Fruit fly (Drosophila melanogaster) whole organism, embryonic: Measurements from ENCODE around the gene CG14400.
A peak's percentile ranks its signal among the peaks of the same experiment; 100 is the strongest.

Experiments
- ATbp ChIP-seq: fragments of 200-800 bp; sonication (Bioruptor generic); optimal IDR thresholded peaks from 2 replicates; lab custom pipeline; 2017; ENCODE audit warnings: missing biosample characterization, mild to moderate bottlenecking, missing genetic modification characterization, missing genetic modification reagents
- Awh ChIP-seq: fragments of 200-800 bp; sonication (Bioruptor generic); IDR thresholded peaks from 2 replicates; pipeline ENCODE4, ENCODE4 v1.3.6; 2022; ENCODE audit warnings: missing biosample characterization, missing genetic modification characterization
- B-H2 ChIP-seq: fragments of 200-800 bp; sonication (Bioruptor generic); optimal IDR thresholded peaks from 2 replicates; lab custom pipeline; 2018; ENCODE audit warnings: missing biosample characterization, mild to moderate bottlenecking, missing genetic modification characterization
- CG10267 ChIP-seq: fragments of 200-800 bp; sonication (Bioruptor generic); optimal IDR thresholded peaks from 2 replicates; lab custom pipeline; 2018; ENCODE audit warnings: missing biosample characterization, mild to moderate bottlenecking, missing genetic modification characterization, moderate library complexity
- CG10979 ChIP-seq: fragments of 200-800 bp; sonication (Bioruptor generic); optimal IDR thresholded peaks from 2 replicates; lab custom pipeline; 2018; ENCODE audit warnings: missing biosample characterization, mild to moderate bottlenecking, missing genetic modification characterization, moderate library complexity
- CG16863 ChIP-seq: fragments of 200-800 bp; sonication (Bioruptor generic); optimal IDR thresholded peaks from 3 replicates; lab custom pipeline; 2016; ENCODE audit warnings: missing biosample characterization, missing genetic modification characterization
- CG17829 ChIP-seq: fragments of 200-800 bp; optimal IDR thresholded peaks from 2 replicates; lab custom pipeline; 2019; ENCODE audit warnings: missing biosample characterization, mild to moderate bottlenecking, missing genetic modification characterization, moderate library complexity
- CG1832 ChIP-seq: fragments of 200-800 bp; sonication (Bioruptor generic); optimal IDR thresholded peaks from 2 replicates; lab custom pipeline; 2017; ENCODE audit warnings: missing biosample characterization, mild to moderate bottlenecking, missing genetic modification characterization, inconsistent platforms
- CG3065 ChIP-seq: fragments of 200-800 bp; sonication (Bioruptor generic); optimal IDR thresholded peaks from 2 replicates; lab custom pipeline; 2016; ENCODE audit warnings: missing biosample characterization, missing genetic modification characterization
- CG6175 ChIP-seq: fragments of 200-800 bp; sonication (Bioruptor generic); IDR thresholded peaks from 3 replicates; pipeline ENCODE4 v1.3.6; 2022; ENCODE audit warnings: missing biosample characterization, missing genetic modification characterization
- CG6254 ChIP-seq: fragments of 200-800 bp; sonication (Bioruptor generic); optimal IDR thresholded peaks from 3 replicates; lab custom pipeline; 2017; ENCODE audit warnings: mild to moderate bottlenecking, missing biosample characterization, missing genetic modification reagents, missing genetic modification characterization
- CG7786 ChIP-seq: fragments of 200-800 bp; sonication (Bioruptor generic); optimal IDR thresholded peaks from 2 replicates; lab custom pipeline; 2016; ENCODE audit warnings: missing biosample characterization, missing genetic modification characterization
- CG8765 ChIP-seq: fragments of 200-800 bp; sonication (Bioruptor generic); IDR thresholded peaks from 2 replicates; pipeline ENCODE4 v1.3.6; 2022; ENCODE audit warnings: missing biosample characterization, missing genetic modification characterization
- CG9215 ChIP-seq: fragments of 200-800 bp; sonication (Bioruptor generic); IDR thresholded peaks from 2 replicates; pipeline ENCODE4 v1.3.6; 2022; ENCODE audit warnings: missing biosample characterization, missing genetic modification characterization
- CG9876 ChIP-seq: fragments of 200-800 bp; sonication (Bioruptor generic); optimal IDR thresholded peaks from 2 replicates; lab custom pipeline; 2016; ENCODE audit warnings: missing biosample characterization, missing genetic modification characterization
- Camta ChIP-seq: fragments of 200-800 bp; sonication (Bioruptor generic); optimal IDR thresholded peaks from 2 replicates; lab custom pipeline; 2016; ENCODE audit warnings: missing biosample characterization, missing genetic modification characterization
- Eip74EF ChIP-seq, 2 experiments: fragments of 200-800 bp in 1 of 2; fragments of >200 bp in 1 of 2; sonication (Bioruptor generic) in 1 of 2; optimal IDR thresholded peaks; 2 replicates each; lab custom pipeline; 2017 to 2019; ENCODE audit warnings: missing biosample characterization in 2 of 2, missing genetic modification characterization in 2 of 2, mild to moderate bottlenecking in 1 of 2, moderate library complexity in 1 of 2
- GATAe ChIP-seq: fragments of 200-800 bp; sonication (Bioruptor generic); conservative IDR thresholded peaks from 2 replicates; pipeline ENCODE4 v1.3.6; 2022; ENCODE audit warnings: missing biosample characterization, missing genetic modification characterization
- HLH4C ChIP-seq: fragments of 200-800 bp; sonication (Bioruptor generic); IDR thresholded peaks from 3 replicates; pipeline ENCODE4 v1.3.6; 2022; ENCODE audit warnings: missing biosample characterization, missing genetic modification characterization; ENCODE audit not compliant: partially characterized antibody
- Hmr ChIP-seq: fragments of 200-800 bp; sonication (Bioruptor generic); optimal IDR thresholded peaks from 3 replicates; lab custom pipeline; 2017; ENCODE audit warnings: mild to moderate bottlenecking, missing biosample characterization, missing genetic modification reagents, missing genetic modification characterization
- NfI ChIP-seq: fragments of 200-800 bp; sonication (Bioruptor generic); optimal IDR thresholded peaks from 3 replicates; lab custom pipeline; 2018; ENCODE audit warnings: missing biosample characterization, mild to moderate bottlenecking, missing genetic modification characterization, moderate library complexity
- Ravus ChIP-seq: fragments of 200-800 bp; sonication (Bioruptor generic); IDR thresholded peaks from 2 replicates; pipeline ENCODE4 v1.3.6; 2022; ENCODE audit warnings: missing biosample characterization, missing genetic modification characterization
- Rfx ChIP-seq: fragments of 200-800 bp; sonication (Bioruptor generic); IDR thresholded peaks from 2 replicates; pipeline ENCODE4 v1.3.6; 2022; ENCODE audit warnings: missing biosample characterization, missing genetic modification characterization
- Scr ChIP-seq: fragments of 200-800 bp; sonication (Bioruptor generic); IDR thresholded peaks from 2 replicates; pipeline ENCODE4 v1.3.6; 2022; ENCODE audit warnings: missing biosample characterization, missing genetic modification characterization; ENCODE audit not compliant: partially characterized antibody
- Spps ChIP-seq: fragments of 200-800 bp; sonication (Bioruptor generic); optimal IDR thresholded peaks from 2 replicates; lab custom pipeline; 2018; ENCODE audit warnings: missing biosample characterization, mild to moderate bottlenecking, missing genetic modification characterization
- Usf ChIP-seq: fragments of 200-800 bp; sonication (Bioruptor generic); optimal IDR thresholded peaks from 2 replicates; lab custom pipeline; 2017; ENCODE audit warnings: missing genotype, missing biosample characterization, missing genetic modification characterization
- Xrp1 ChIP-seq: fragments of 200-800 bp; sonication (Bioruptor generic); IDR thresholded peaks from 2 replicates; pipeline ENCODE4 v1.3.6; 2022; ENCODE audit warnings: missing biosample characterization, missing genetic modification characterization
- bbx ChIP-seq: fragments of 200-800 bp; sonication (Bioruptor generic); IDR thresholded peaks from 2 replicates; pipeline ENCODE4 v1.3.6; 2022; ENCODE audit warnings: missing biosample characterization, missing genetic modification characterization; ENCODE audit not compliant: partially characterized antibody
- bcd ChIP-seq: fragments of 200-800 bp; sonication (Bioruptor generic); optimal IDR thresholded peaks from 2 replicates; lab custom pipeline; 2017; ENCODE audit warnings: missing biosample characterization, mild to moderate bottlenecking, missing genetic modification characterization
- cas ChIP-seq: fragments of 200-800 bp; sonication (Bioruptor generic); IDR thresholded peaks from 2 replicates; pipeline ENCODE4 v1.3.6; 2022; ENCODE audit warnings: missing biosample characterization, missing genetic modification characterization
- chn ChIP-seq: fragments of 200-800 bp; sonication (Bioruptor generic); optimal IDR thresholded peaks from 2 replicates; lab custom pipeline; 2016; ENCODE audit warnings: missing biosample characterization, missing genetic modification characterization
- crc ChIP-seq: fragments of 200-800 bp; sonication (Bioruptor generic); optimal IDR thresholded peaks from 2 replicates; lab custom pipeline; 2016; ENCODE audit warnings: missing biosample characterization, missing genetic modification characterization
- eve ChIP-seq, 2 experiments: fragments of >200 bp; optimal IDR thresholded peaks; 2 replicates each; lab custom pipeline; 2017; ENCODE audit warnings: missing biosample characterization in 2 of 2, missing genetic modification characterization in 2 of 2
- eyg ChIP-seq: fragments of 200-800 bp; sonication (Bioruptor generic); optimal IDR thresholded peaks from 3 replicates; lab custom pipeline; 2016; ENCODE audit warnings: missing biosample characterization, missing genetic modification characterization
- fd102C ChIP-seq: fragments of 200-800 bp; sonication (Bioruptor generic); optimal IDR thresholded peaks from 2 replicates; lab custom pipeline; 2018; ENCODE audit warnings: missing biosample characterization, mild to moderate bottlenecking, missing genetic modification characterization, moderate library complexity
- fd64A ChIP-seq: fragments of 200-800 bp; sonication (Bioruptor generic); optimal IDR thresholded peaks from 3 replicates; lab custom pipeline; 2018; ENCODE audit warnings: missing biosample characterization, mild to moderate bottlenecking, missing genetic modification characterization
- gsb ChIP-seq: fragments of 200-800 bp; sonication (Bioruptor generic); IDR thresholded peaks from 2 replicates; pipeline ENCODE4 v1.3.6; 2022; ENCODE audit warnings: missing biosample characterization, missing genetic modification characterization
- lilli ChIP-seq: fragments of 200-800 bp; sonication (Bioruptor generic); optimal IDR thresholded peaks from 3 replicates; lab custom pipeline; 2016; ENCODE audit warnings: missing biosample characterization, missing genetic modification characterization
- nerfin-1 ChIP-seq: fragments of 200-800 bp; sonication (Bioruptor generic); optimal IDR thresholded peaks from 3 replicates; lab custom pipeline; 2019; ENCODE audit warnings: missing biosample characterization, mild to moderate bottlenecking, missing genetic modification characterization, moderate library complexity
- onecut ChIP-seq: fragments of 200-800 bp; sonication (Bioruptor generic); IDR thresholded peaks from 2 replicates; pipeline ENCODE4 v1.3.6; 2022; ENCODE audit warnings: missing biosample characterization, missing genetic modification characterization
- sens ChIP-seq: fragments of 200-800 bp; sonication (Bioruptor generic); peaks from one replicate; lab custom pipeline; 2016; ENCODE audit warnings: missing biosample characterization, missing genetic modification characterization
- sna ChIP-seq: fragments of 200-800 bp; sonication (Bioruptor generic); IDR thresholded peaks from 2 replicates; pipeline ENCODE4 v1.3.6; 2022; ENCODE audit warnings: missing biosample characterization, missing genetic modification characterization; ENCODE audit not compliant: partially characterized antibody
- sob ChIP-seq: fragments of 200-800 bp; sonication (Bioruptor generic); IDR thresholded peaks from 2 replicates; pipeline ENCODE4 v1.3.6; 2022; ENCODE audit warnings: missing biosample characterization, missing genetic modification characterization
- tin ChIP-seq: fragments of 200-800 bp; sonication (Bioruptor generic); optimal IDR thresholded peaks from 3 replicates; lab custom pipeline; 2016; ENCODE audit warnings: missing biosample characterization, missing genetic modification characterization
- twi ChIP-seq: fragments of 200-800 bp; optimal IDR thresholded peaks from 2 replicates; lab custom pipeline; 2019; ENCODE audit warnings: missing biosample characterization, mild to moderate bottlenecking, missing genetic modification characterization, moderate library complexity
- vnd ChIP-seq: fragments of 200-800 bp; sonication (Bioruptor generic); IDR thresholded peaks from 3 replicates; pipeline ENCODE4 v1.3.6; 2022; ENCODE audit warnings: missing biosample characterization, missing genetic modification characterization; ENCODE audit not compliant: partially characterized antibody
- wor ChIP-seq: fragments of 200-800 bp; sonication (Bioruptor generic); IDR thresholded peaks from 2 replicates; pipeline ENCODE4 v1.3.6; 2022; ENCODE audit warnings: missing biosample characterization, missing genetic modification characterization
- yki ChIP-seq: fragments of >200 bp; optimal IDR thresholded peaks from 3 replicates; lab custom pipeline; 2018
- zfh1 ChIP-seq: fragments of 200-800 bp; sonication (Bioruptor generic); IDR thresholded peaks from 3 replicates; pipeline ENCODE4 v1.3.6; 2022; ENCODE audit warnings: missing biosample characterization, missing genetic modification characterization
- zfh2 ChIP-seq: fragments of 200-800 bp; sonication (Bioruptor generic); optimal IDR thresholded peaks from 2 replicates; lab custom pipeline; 2016; ENCODE audit warnings: missing biosample characterization, missing genetic modification characterization

Gene CG14400

DNA sequence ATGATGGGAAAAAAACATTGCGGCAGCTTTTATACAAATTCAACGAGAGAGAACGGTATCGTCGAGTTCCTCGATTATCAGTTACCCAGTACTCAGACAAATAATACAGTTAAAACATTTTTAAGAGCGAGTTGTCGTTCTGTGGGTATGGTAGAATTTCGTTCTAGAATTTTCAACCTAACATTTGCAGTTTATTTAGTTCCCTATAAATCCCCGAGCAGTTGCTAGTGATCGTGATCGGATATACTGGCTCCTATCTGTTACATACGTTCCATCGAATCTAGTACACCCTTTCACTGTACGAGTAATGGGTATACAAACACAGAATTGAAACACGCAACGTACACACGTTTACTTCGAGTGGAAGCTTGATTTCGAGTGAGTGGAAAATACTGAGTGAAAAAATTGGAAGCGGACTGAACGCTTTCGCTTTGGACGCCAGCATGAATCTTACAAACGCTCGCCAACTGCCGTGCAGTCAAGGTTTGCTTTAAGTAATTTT lies 7.1 kb upstream of the CG14400 start, which contains the start of gene CG9338 (continued):
- peak; percentile 95 for TF ChIP-seq Xrp1 (GFP tag; lab: Robert Waterston, UW)
- no peak for TF ChIP-seq yki (lab: Kevin White, UChicago)
- peak; percentile 73 for TF ChIP-seq HLH4C
- TF ChIP-seq CG16863 (GFP tag; lab: Kevin White, UChicago): peak; percentile 77
- peak; percentile 96 for TF ChIP-seq sens
- peak; percentile 55 for TF ChIP-seq Scr (GFP tag; lab: Robert Waterston, UW)
- TF ChIP-seq CG6175 (GFP tag; lab: Robert Waterston, UW): peak; percentile 80
- TF ChIP-seq CG17829 (tag; lab: Kevin White, UChicago): peak; percentile 95
- peak; percentile 80 for TF ChIP-seq GATAe (GFP tag; lab: Robert Waterston, UW)
- TF ChIP-seq Ravus (GFP tag; lab: Robert Waterston, UW): peak; percentile 47; the same call in 1 of the 2 replicates
- no peak for TF ChIP-seq sna
- TF ChIP-seq lilli (GFP tag; lab: Kevin White, UChicago): peak; percentile 87
- peak; percentile 63 for TF ChIP-seq onecut
- peak; percentile 86; the same call in 1 of the 2 replicates for TF ChIP-seq gsb (GFP tag; lab: Robert Waterston, UW)
- no peak for TF ChIP-seq CG1832 (GFP tag; lab: Kevin White, UChicago)
- TF ChIP-seq tin (GFP tag; lab: Kevin White, UChicago): peak; percentile 67
- TF ChIP-seq cas (GFP tag; lab: Robert Waterston, UW): peak; percentile 61; the same call in 1 of the 2 replicates
- peak; percentile 85 for TF ChIP-seq Spps (tag; lab: Kevin White, UChicago)
- peak; percentile 75 for TF ChIP-seq chn
- peak; percentile 91 for TF ChIP-seq nerfin-1 (tag; lab: Kevin White, UChicago)
- TF ChIP-seq CG10267 (tag; lab: Kevin White, UChicago): peak; percentile 84
- TF ChIP-seq B-H2 (GFP tag; lab: Kevin White, UChicago): peak; percentile 79
- peak; percentile 57; the same call in 1 of the 2 replicates for TF ChIP-seq bbx
- peak; percentile 47 for TF ChIP-seq Usf
- TF ChIP-seq fd64A (GFP tag; lab: Kevin White, UChicago): peak; percentile 88
- TF ChIP-seq vnd (GFP tag; lab: Robert Waterston, UW): 0 out of 3 replicates have a peak, but pooled peaks have one; percentile 23
- peak; percentile 93 for TF ChIP-seq CG9215 (GFP tag; lab: Robert Waterston, UW)
- peak; percentile 78 for TF ChIP-seq sob (GFP tag; lab: Robert Waterston, UW)
- peak; percentile 74 for TF ChIP-seq Camta
- TF ChIP-seq zfh1 (GFP tag; lab: Robert Waterston, UW): peak; percentile 77
- peak; percentile 92 for TF ChIP-seq Awh (GFP tag; lab: Robert Waterston, UW)
- TF ChIP-seq CG9876 (GFP tag; lab: Kevin White, UChicago): peak; percentile 46
- no peak for TF ChIP-seq fd102C (GFP tag; lab: Kevin White, UChicago)
- peak; percentile 85 for TF ChIP-seq Rfx (GFP tag; lab: Robert Waterston, UW)
- TF ChIP-seq CG10979 (tag; lab: Kevin White, UChicago): peak; percentile 90
- peak; percentile 87 for TF ChIP-seq CG7786 (GFP tag; lab: Kevin White, UChicago)
- TF ChIP-seq Hmr: peak; percentile 87
- TF ChIP-seq Eip74EF (GFP tag; optimal IDR thresholded peaks at IDR 0.05; lab: Kevin White, UChicago): peak in 1 of 2 experiments; percentile 89
- peak; percentile 46 for TF ChIP-seq twi
- peak; percentile 66 for TF ChIP-seq crc (GFP tag; lab: Kevin White, UChicago)
- TF ChIP-seq CG6254: peak; percentile 85
- TF ChIP-seq ATbp (GFP tag; lab: Kevin White, UChicago): peak; percentile 74
- peak in 1 of 2 experiments; percentile 97 for TF ChIP-seq eve (GFP tag; optimal IDR thresholded peaks at IDR 0.05; lab: Kevin White, UChicago)
- TF ChIP-seq NfI: peak; percentile 79
- TF ChIP-seq zfh2: peak; percentile 84
- peak; percentile 49; the same call in 1 of the 2 replicates for TF ChIP-seq CG8765 (GFP tag; lab: Robert Waterston, UW)
- peak; percentile 67 for TF ChIP-seq wor
- TF ChIP-seq eyg (GFP tag; lab: Kevin White, UChicago): peak; percentile 58
- TF ChIP-seq CG3065 (GFP tag; lab: Kevin White, UChicago): no peak
- TF ChIP-seq bcd (GFP tag; lab: Kevin White, UChicago): peak; percentile 91
